Worm (Caenorhabditis elegans): ENCODE data around the gene mtl-2.

The mtl-2 gene

ce11 chrV:14006819-14007218 is 11.7 kb downstream of the mtl-2 start:
- TF ChIP-seq flt-1 (GFP tag; IDR thresholded peaks at IDR 0.05) (0 out of 2 replicates have a peak, but pooled peaks have one; percentile 4), med-1 (GFP tag; optimal IDR thresholded peaks at IDR 0.05; ENCODE audit: insufficient read depth) (no peak), ref-1 (GFP tag; conservative IDR thresholded peaks at IDR 0.05) (no peak)

- TF ChIP-seq tab-1 (GFP tag; IDR thresholded peaks at IDR 0.05) (no peak), ztf-29 (GFP tag; IDR thresholded peaks at IDR 0.05) (no peak), ztf-23 (GFP tag; IDR thresholded peaks at IDR 0.05) (no peak), med-1 (GFP tag; optimal IDR thresholded peaks at IDR 0.05; ENCODE audit: insufficient read depth) (no peak), ref-1 (GFP tag; conservative IDR thresholded peaks at IDR 0.05) (no peak), cog-1 (tag; optimal IDR thresholded peaks at IDR 0.05) (no peak), T22C8.4 (GFP tag; IDR thresholded peaks at IDR 0.05) (no peak), flt-1 (GFP tag; IDR thresholded peaks at IDR 0.05) (no peak), klf-2 (GFP tag; conservative IDR thresholded peaks at IDR 0.05) (no peak)
Measured at ce11 chrV:14005812-14006211, 12.7 kb downstream of the mtl-2 start, which contains the start of gene ric-7. Gene ric-7, minus strand, starts transcription at chrV:14005912.

ce11 chrV:14004342-14004741 is 14.1 kb downstream of the mtl-2 start:
- no peak for TF ChIP-seq tab-1 (GFP tag; IDR thresholded peaks at IDR 0.05)
- TF ChIP-seq med-1 (GFP tag; optimal IDR thresholded peaks at IDR 0.05; ENCODE audit: insufficient read depth): no peak
- TF ChIP-seq ztf-23 (GFP tag; IDR thresholded peaks at IDR 0.05): no peak
- no peak for TF ChIP-seq flt-1 (GFP tag; IDR thresholded peaks at IDR 0.05)
- no peak for TF ChIP-seq ref-1 (GFP tag; conservative IDR thresholded peaks at IDR 0.05)

ce11 chrV:14003587-14004156 is 14.8 kb downstream of the mtl-2 start:
- no peak for TF ChIP-seq T22C8.4 (GFP tag; IDR thresholded peaks at IDR 0.05)

ce11 chrV:14002402-14002801 is 16.1 kb downstream of the mtl-2 start:
- no peak for TF ChIP-seq T22C8.4 (GFP tag; IDR thresholded peaks at IDR 0.05)
- peak; percentile 24 for TF ChIP-seq cog-1 (tag; optimal IDR thresholded peaks at IDR 0.05)

ce11 chrV:14001929-14002328 is 16.5 kb downstream of the mtl-2 start:
- TF ChIP-seq ztf-23 (GFP tag; IDR thresholded peaks at IDR 0.05): no peak

- TF ChIP-seq T22C8.4 (GFP tag; IDR thresholded peaks at IDR 0.05) (no peak), med-1 (GFP tag; optimal IDR thresholded peaks at IDR 0.05; ENCODE audit: insufficient read depth) (no peak), cog-1 (tag; optimal IDR thresholded peaks at IDR 0.05) (no peak), klf-2 (GFP tag; conservative IDR thresholded peaks at IDR 0.05) (no peak), ref-1 (GFP tag; conservative IDR thresholded peaks at IDR 0.05) (no peak), flt-1 (GFP tag; IDR thresholded peaks at IDR 0.05) (no peak), ztf-23 (GFP tag; IDR thresholded peaks at IDR 0.05) (no peak), tab-1 (GFP tag; IDR thresholded peaks at IDR 0.05) (no peak), ztf-29 (GFP tag; IDR thresholded peaks at IDR 0.05) (no peak)
Measured at ce11 chrV:13993478-13993877, 25.0 kb downstream of the mtl-2 start.

ce11 chrV:13992485-13992884 is 26.0 kb downstream of the mtl-2 start, which contains the start of gene droe-4:
Gene droe-4, plus strand, starts transcription at chrV:13992656.
- TF ChIP-seq ztf-23 (GFP tag; IDR thresholded peaks at IDR 0.05): no peak
- TF ChIP-seq ztf-29 (GFP tag; IDR thresholded peaks at IDR 0.05): no peak
- TF ChIP-seq flt-1 (GFP tag; IDR thresholded peaks at IDR 0.05): no peak
- no peak for TF ChIP-seq tab-1 (GFP tag; IDR thresholded peaks at IDR 0.05)
- no peak for TF ChIP-seq med-1 (GFP tag; optimal IDR thresholded peaks at IDR 0.05; ENCODE audit: insufficient read depth)
- TF ChIP-seq T22C8.4 (GFP tag; IDR thresholded peaks at IDR 0.05): no peak
- TF ChIP-seq ref-1 (GFP tag; conservative IDR thresholded peaks at IDR 0.05): no peak
- no peak for TF ChIP-seq klf-2 (GFP tag; conservative IDR thresholded peaks at IDR 0.05)
- no peak for TF ChIP-seq cog-1 (tag; optimal IDR thresholded peaks at IDR 0.05)

- TF ChIP-seq tab-1 (GFP tag; IDR thresholded peaks at IDR 0.05): no peak
- TF ChIP-seq med-1 (GFP tag; optimal IDR thresholded peaks at IDR 0.05; ENCODE audit: insufficient read depth): no peak
Measured at ce11 chrV:13986823-13987222, 31.6 kb downstream of the mtl-2 start.

ce11 chrV:13984828-13985227 is 33.6 kb downstream of the mtl-2 start, which contains the start of gene end-1:
Gene end-1, plus strand, starts transcription at chrV:13985128.
- TF ChIP-seq cog-1 (tag; optimal IDR thresholded peaks at IDR 0.05) (no peak), klf-2 (GFP tag; conservative IDR thresholded peaks at IDR 0.05) (no peak), flt-1 (GFP tag; IDR thresholded peaks at IDR 0.05) (no peak), ztf-23 (GFP tag; IDR thresholded peaks at IDR 0.05) (no peak), T22C8.4 (GFP tag; IDR thresholded peaks at IDR 0.05) (no peak), med-1 (GFP tag; optimal IDR thresholded peaks at IDR 0.05; ENCODE audit: insufficient read depth) (no peak), ztf-29 (GFP tag; IDR thresholded peaks at IDR 0.05) (no peak), ref-1 (GFP tag; conservative IDR thresholded peaks at IDR 0.05) (no peak), tab-1 (GFP tag; IDR thresholded peaks at IDR 0.05) (no peak)

- no peak for TF ChIP-seq T22C8.4 (GFP tag; IDR thresholded peaks at IDR 0.05)
- TF ChIP-seq ztf-29 (GFP tag; IDR thresholded peaks at IDR 0.05): no peak
- no peak for TF ChIP-seq ztf-23 (GFP tag; IDR thresholded peaks at IDR 0.05)
- TF ChIP-seq cog-1 (tag; optimal IDR thresholded peaks at IDR 0.05): no peak
- TF ChIP-seq klf-2 (GFP tag; conservative IDR thresholded peaks at IDR 0.05): no peak
- no peak for TF ChIP-seq med-1 (GFP tag; optimal IDR thresholded peaks at IDR 0.05; ENCODE audit: insufficient read depth)
- TF ChIP-seq tab-1 (GFP tag; IDR thresholded peaks at IDR 0.05): no peak
- TF ChIP-seq flt-1 (GFP tag; IDR thresholded peaks at IDR 0.05): no peak
- no peak for TF ChIP-seq ref-1 (GFP tag; conservative IDR thresholded peaks at IDR 0.05)
Measured at ce11 chrV:13981677-13982076, 36.8 kb downstream of the mtl-2 start.
